Fruit fly (Drosophila melanogaster): ENCODE measurements around the gene Nf-YC.

DNA sequence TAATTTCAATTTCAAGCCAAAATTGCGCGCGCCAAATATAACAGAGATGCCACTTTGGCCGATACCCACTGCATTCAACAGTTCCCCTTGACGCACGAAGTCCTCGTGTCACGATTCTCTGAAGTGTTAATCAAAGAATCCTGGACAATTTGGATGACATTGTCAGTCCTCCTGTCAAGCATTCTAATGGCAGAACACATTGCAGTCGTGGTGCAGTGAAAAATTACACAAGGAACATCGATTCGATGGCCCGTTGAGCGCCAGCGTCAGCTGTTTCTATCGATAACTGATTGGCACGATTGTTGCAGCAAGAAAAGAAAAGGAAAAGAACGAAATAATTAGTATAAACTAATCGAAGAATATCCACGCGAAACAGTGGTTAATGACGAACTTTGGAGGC, 3.5 kb upstream of the Nf-YC start, which contains the start of gene nonC:
- no peak for TF ChIP-seq psq (optimal IDR thresholded peaks at IDR 0.05)
- no peak for TF ChIP-seq Myc (optimal IDR thresholded peaks at IDR 0.05)
- TF ChIP-seq ttk (optimal IDR thresholded peaks at IDR 0.05): no peak
- no peak for TF ChIP-seq h (optimal IDR thresholded peaks at IDR 0.05)
- TF ChIP-seq insv (optimal IDR thresholded peaks at IDR 0.05): no peak

Data from Kc167 (cell line).